Worm (Caenorhabditis elegans) whole organism, L4 larva: Measurements from ENCODE around the gene C56A3.4.

ENCODE experiments used
- F44E2.7 ChIP-seq: fragments of 200-800 bp; sonication (Bioruptor generic); IDR thresholded peaks from 2 replicates; pipeline ENCODE4 v2.1.2; 2022; ENCODE audit warnings: missing genetic modification characterization, missing compliant biosample characterization
- T20F7.1 ChIP-seq: fragments of 200-800 bp; sonication (Bioruptor generic); optimal IDR thresholded peaks from 2 replicates; lab custom pipeline; 2018; ENCODE audit warnings: mild to moderate bottlenecking, missing genetic modification characterization, missing compliant biosample characterization
- T26A8.4 ChIP-seq: fragments of 200-800 bp; sonication (Bioruptor generic); IDR thresholded peaks from 2 replicates; pipeline ENCODE4 v1.3.6; 2022; ENCODE audit warnings: missing genetic modification characterization, missing compliant biosample characterization
- Y105C5A.15 ChIP-seq: fragments of 200-800 bp; sonication (Bioruptor generic); IDR thresholded peaks from 2 replicates; pipeline ENCODE4 v1.3.6; 2022; ENCODE audit warnings: missing genetic modification characterization, missing compliant biosample characterization
- Y5F2A.4 ChIP-seq: fragments of 200-800 bp; sonication (Bioruptor generic); optimal IDR thresholded peaks from 2 replicates; lab custom pipeline; 2018; ENCODE audit warnings: mild to moderate bottlenecking, missing genetic modification characterization, missing compliant biosample characterization
- aha-1 ChIP-seq: fragments of 150-350 bp; peaks from one replicate; lab custom pipeline; 2014; ENCODE audit warnings: missing biosample characterization, missing genetic modification characterization
- ceh-62 ChIP-seq: sonication (generic microtip); optimal IDR thresholded peaks from 2 replicates; lab custom pipeline; 2017; ENCODE audit warnings: missing biosample characterization, missing genetic modification characterization
- daf-12 ChIP-seq: fragments of 150-350 bp; optimal IDR thresholded peaks from 2 replicates; lab custom pipeline; 2014; ENCODE audit warnings: missing biosample characterization, missing genetic modification reagents, missing genetic modification characterization
- dpl-1 ChIP-seq: fragments of 150-350 bp; optimal IDR thresholded peaks from 2 replicates; lab custom pipeline; 2014; ENCODE audit warnings: missing biosample characterization, missing genetic modification reagents, missing genetic modification characterization
- dve-1 ChIP-seq: sonication (generic microtip); optimal IDR thresholded peaks from 2 replicates; lab custom pipeline; 2017; ENCODE audit warnings: antibody characterized with exemption, mild to moderate bottlenecking, missing genetic modification characterization, missing compliant biosample characterization; ENCODE audit not compliant: insufficient read depth
- egl-27 ChIP-seq: sonication (generic microtip); optimal IDR thresholded peaks from 3 replicates; lab custom pipeline; 2017; ENCODE audit warnings: missing biosample characterization, missing genetic modification reagents, missing genetic modification characterization
- egl-43 ChIP-seq: fragments of 200-800 bp; sonication (Bioruptor generic); IDR thresholded peaks from 2 replicates; pipeline ENCODE4 v1.3.6; 2022; ENCODE audit warnings: missing genetic modification reagents, missing genetic modification characterization, missing compliant biosample characterization
- fkh-10 ChIP-seq: fragments of 150-350 bp; optimal IDR thresholded peaks from 2 replicates; lab custom pipeline; 2014; ENCODE audit warnings: missing biosample characterization, missing genetic modification reagents, missing genetic modification characterization
- fos-1 ChIP-seq: fragments of 150-350 bp; optimal IDR thresholded peaks from 2 replicates; lab custom pipeline; 2014; ENCODE audit warnings: missing biosample characterization, missing genetic modification characterization
- gei-8 ChIP-seq: fragments of 200-800 bp; sonication (Bioruptor generic); optimal IDR thresholded peaks from 2 replicates; lab custom pipeline; 2018; ENCODE audit warnings: mild to moderate bottlenecking, missing genetic modification characterization, missing compliant biosample characterization
- hif-1 ChIP-seq, 2 experiments: sonication (generic microtip); optimal IDR thresholded peaks; 2 replicates each; lab custom pipeline; 2016 to 2017; ENCODE audit warnings: missing compliant biosample characterization in 2 of 2, missing genetic modification characterization in 2 of 2, missing genetic modification reagents in 2 of 2, missing genotype in 2 of 2, mild to moderate bottlenecking in 1 of 2
- hlh-11 ChIP-seq: fragments of 200-800 bp; sonication (Bioruptor generic); optimal IDR thresholded peaks from 2 replicates; lab custom pipeline; 2018; ENCODE audit warnings: mild to moderate bottlenecking, missing genetic modification characterization, missing compliant biosample characterization
- hlh-30 ChIP-seq: sonication (generic microtip); optimal IDR thresholded peaks from 2 replicates; lab custom pipeline; 2017; ENCODE audit warnings: antibody characterized with exemption, mild to moderate bottlenecking, missing genetic modification characterization, missing compliant biosample characterization; ENCODE audit not compliant: insufficient read depth
- hmg-1.1 ChIP-seq: fragments of 200-800 bp; sonication (Bioruptor generic); IDR thresholded peaks from 2 replicates; pipeline ENCODE4 v1.3.6; 2022; ENCODE audit warnings: missing genetic modification reagents, missing genetic modification characterization, missing compliant biosample characterization
- lin-13 ChIP-seq: fragments of 150-350 bp; optimal IDR thresholded peaks from 2 replicates; lab custom pipeline; 2014; ENCODE audit warnings: missing biosample characterization, missing genetic modification reagents, missing genetic modification characterization
- lin-29 ChIP-seq: fragments of 200-800 bp; sonication (Bioruptor generic); IDR thresholded peaks from 2 replicates; pipeline ENCODE4 v1.3.6; 2022; ENCODE audit warnings: missing genetic modification reagents, missing genetic modification characterization, missing compliant biosample characterization
- lin-38 ChIP-seq: fragments of 200-800 bp; sonication (Bioruptor generic); IDR thresholded peaks from 2 replicates; pipeline ENCODE4 v1.3.6; 2022; ENCODE audit warnings: missing genetic modification reagents, missing genetic modification characterization, missing compliant biosample characterization
- lsy-2 ChIP-seq, 2 experiments: fragments of 150-350 bp in 1 of 2; sonication (generic microtip) in 1 of 2; optimal IDR thresholded peaks; 2 replicates each; lab custom pipeline; 2014 to 2017; ENCODE audit warnings: missing biosample characterization in 2 of 2, missing genetic modification characterization in 2 of 2
- madf-5 ChIP-seq, 2 experiments: fragments of 200-800 bp; sonication (Bioruptor generic); IDR thresholded peaks; 2 replicates each; pipeline ENCODE4 v1.3.6; 2022; ENCODE audit warnings: missing compliant biosample characterization in 2 of 2, missing genetic modification characterization in 2 of 2
- madf-9 ChIP-seq: fragments of 200-800 bp; sonication (Bioruptor generic); conservative IDR thresholded peaks from 2 replicates; pipeline ENCODE4 v1.3.6; 2022; ENCODE audit warnings: missing genetic modification reagents, missing genetic modification characterization, missing compliant biosample characterization
- mdt-29 ChIP-seq: fragments of 200-800 bp; sonication (Bioruptor generic); IDR thresholded peaks from 2 replicates; pipeline ENCODE4 v1.3.6; 2022; ENCODE audit warnings: missing genetic modification reagents, missing genetic modification characterization, missing compliant biosample characterization
- mep-1 ChIP-seq: fragments of 150-350 bp; sonication (generic microtip); optimal IDR thresholded peaks from 3 replicates; lab custom pipeline; 2014; ENCODE audit warnings: missing biosample characterization, missing genetic modification characterization
- mes-2 ChIP-seq: sonication (generic microtip); optimal IDR thresholded peaks from 2 replicates; lab custom pipeline; 2016; ENCODE audit warnings: missing genotype, mild to moderate bottlenecking, missing genetic modification characterization, missing compliant biosample characterization; ENCODE audit not compliant: poor library complexity, severe bottlenecking
- nhr-237 ChIP-seq: sonication (generic microtip); optimal IDR thresholded peaks from 2 replicates; lab custom pipeline; 2017; ENCODE audit warnings: missing biosample characterization, missing genetic modification characterization
- nhr-28 ChIP-seq: fragments of 150-350 bp; optimal IDR thresholded peaks from 2 replicates; lab custom pipeline; 2014; ENCODE audit warnings: missing biosample characterization, missing genetic modification characterization
- nhr-6 ChIP-seq: fragments of 150-350 bp; optimal IDR thresholded peaks from 2 replicates; lab custom pipeline; 2014; ENCODE audit warnings: missing biosample characterization, missing genetic modification characterization
- nhr-76 ChIP-seq: fragments of 150-350 bp; optimal IDR thresholded peaks from 2 replicates; lab custom pipeline; 2014; ENCODE audit warnings: missing biosample characterization, missing genetic modification characterization
- nhr-77 ChIP-seq: fragments of 150-350 bp; optimal IDR thresholded peaks from 2 replicates; lab custom pipeline; 2014; ENCODE audit warnings: missing biosample characterization, missing genetic modification characterization
- pha-4 ChIP-seq, 2 experiments: fragments of 150-350 bp in 1 of 2; fragments of 200-800 bp in 1 of 2; sonication (Bioruptor generic) in 1 of 2; IDR thresholded peaks in 1 of 2; optimal IDR thresholded peaks in 1 of 2; 2 replicates each; pipeline versions ENCODE4 v1.3.6 to Lab custom; 2014 to 2022; ENCODE audit warnings: missing genetic modification characterization in 2 of 2, missing genetic modification reagents in 2 of 2, missing biosample characterization in 1 of 2, missing compliant biosample characterization in 1 of 2
- rbr-2 ChIP-seq: sonication (generic microtip); optimal IDR thresholded peaks from 2 replicates; lab custom pipeline; 2016; ENCODE audit warnings: missing genotype, missing genetic modification characterization, missing compliant biosample characterization
- saeg-2 ChIP-seq: fragments of 200-800 bp; sonication (Bioruptor generic); IDR thresholded peaks from 2 replicates; pipeline ENCODE4 v1.3.6; 2022; ENCODE audit warnings: missing genetic modification reagents, missing genetic modification characterization, missing compliant biosample characterization
- skn-1 ChIP-seq: fragments of 150-350 bp; optimal IDR thresholded peaks from 2 replicates; lab custom pipeline; 2014; ENCODE audit warnings: missing biosample characterization, missing genetic modification characterization
- spr-1 ChIP-seq: sonication (generic microtip); optimal IDR thresholded peaks from 2 replicates; lab custom pipeline; 2016; ENCODE audit warnings: mild to moderate bottlenecking, missing genetic modification characterization, missing compliant biosample characterization
- tag-97 ChIP-seq: fragments of 200-800 bp; sonication (Bioruptor generic); IDR thresholded peaks from 2 replicates; pipeline ENCODE4 v1.3.6; 2022; ENCODE audit warnings: missing genetic modification characterization, missing compliant biosample characterization
- unc-130 ChIP-seq: sonication (generic microtip); optimal IDR thresholded peaks from 2 replicates; lab custom pipeline; 2016; ENCODE audit warnings: missing genetic modification reagents, missing genetic modification characterization, missing compliant biosample characterization
- unc-39 ChIP-seq: sonication (generic microtip); optimal IDR thresholded peaks from 2 replicates; lab custom pipeline; 2017; ENCODE audit warnings: missing biosample characterization, missing genetic modification characterization
- unc-62 ChIP-seq, 3 experiments: fragments of 150-350 bp in 1 of 3; sonication (generic microtip); optimal IDR thresholded peaks in 2 of 3; peaks in 1 of 3; 1 replicate in 1 of 3; 2 replicates in 2 of 3; lab custom pipeline; 2014 to 2017; ENCODE audit warnings: missing biosample characterization in 3 of 3, missing genetic modification characterization in 3 of 3, missing genetic modification reagents in 3 of 3, missing genotype in 1 of 3
- zfp-2 ChIP-seq: sonication (generic microtip); optimal IDR thresholded peaks from 2 replicates; lab custom pipeline; 2016; ENCODE audit warnings: mild to moderate bottlenecking, missing genetic modification characterization, missing compliant biosample characterization
- ztf-11 ChIP-seq: fragments of 150-350 bp; optimal IDR thresholded peaks from 2 replicates; lab custom pipeline; 2014; ENCODE audit warnings: missing biosample characterization, missing genetic modification characterization

C56A3.4 gene

DNA sequence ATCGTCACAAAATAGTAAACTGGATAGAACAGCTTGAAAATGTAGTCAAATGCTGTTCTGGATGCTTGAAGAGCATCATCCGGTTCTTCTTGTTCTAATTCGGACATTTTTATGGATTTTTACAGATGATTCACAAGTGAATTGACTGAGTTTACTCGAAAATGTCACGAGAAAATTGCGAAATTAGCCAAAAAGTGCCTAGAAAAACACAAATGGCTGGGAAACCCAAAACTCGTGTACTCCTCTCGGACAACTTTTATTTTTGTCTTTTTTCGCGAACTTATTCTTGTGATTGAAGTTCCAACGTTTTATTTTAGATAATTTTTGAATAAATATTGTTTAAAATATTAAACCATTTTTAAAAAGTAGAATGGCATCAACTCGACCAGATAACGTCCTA, at the start of gene C56A3.4, which contains the start of gene C56A3.5:
TSS of gene C56A3.4 (minus strand) at position 154 of the 400 bp plus-strand sequence.
TSS of gene C56A3.5 (plus strand) at position 367 of the 400 bp plus-strand sequence.
- TF ChIP-seq daf-12 (tag; lab: Kevin White, UChicago): no peak
- TF ChIP-seq nhr-76 (tag; lab: Kevin White, UChicago): no peak
- peak; percentile 74 for TF ChIP-seq aha-1 (tag; lab: Kevin White, UChicago)
- TF ChIP-seq lin-29: no peak
- TF ChIP-seq spr-1 (tag; lab: Kevin White, UChicago): no peak
- no peak for TF ChIP-seq zfp-2
- peak; percentile 61 for TF ChIP-seq dpl-1 (GFP tag; lab: Kevin White, UChicago)
- TF ChIP-seq madf-9 (GFP tag; lab: Robert Waterston, UW): no peak
- no peak for TF ChIP-seq skn-1 (tag; lab: Kevin White, UChicago)
- peak; percentile 78 for TF ChIP-seq nhr-6 (tag; lab: Kevin White, UChicago)
- TF ChIP-seq lin-38 (GFP tag; lab: Robert Waterston, UW): peak; percentile 57
- TF ChIP-seq nhr-77 (tag; lab: Kevin White, UChicago): no peak
- TF ChIP-seq rbr-2 (tag; lab: Kevin White, UChicago): peak; percentile 14
- peak; percentile 88 for TF ChIP-seq hlh-30 (tag; lab: Kevin White, UChicago)
- peak; percentile 94 for TF ChIP-seq mes-2
- no peak for TF ChIP-seq madf-5 (GFP tag; IDR thresholded peaks at IDR 0.05; lab: Robert Waterston, UW)
- TF ChIP-seq mep-1 (tag; lab: Kevin White, UChicago): peak; percentile 49
- peak; percentile 68 for TF ChIP-seq T20F7.1
- no peak for TF ChIP-seq fkh-10 (GFP tag; lab: Kevin White, UChicago)
- no peak for TF ChIP-seq nhr-237
- no peak for TF ChIP-seq mdt-29 (GFP tag; lab: Robert Waterston, UW)
- peak; percentile 1 for TF ChIP-seq dve-1
- no peak for TF ChIP-seq hlh-11
- TF ChIP-seq ceh-62 (tag; lab: Kevin White, UChicago): no peak
- TF ChIP-seq F44E2.7 (GFP tag; lab: Robert Waterston, UW): no peak
- TF ChIP-seq hif-1 (tag; optimal IDR thresholded peaks at IDR 0.05; lab: Kevin White, UChicago): peak in 1 of 2 experiments; percentile 78
- peak; percentile 25 for TF ChIP-seq unc-130 (GFP tag; lab: Kevin White, UChicago)
- TF ChIP-seq unc-62 (GFP tag; optimal IDR thresholded peaks at IDR 0.05 in 1 of 2; lab: Kevin White, UChicago): no peak
- no peak for TF ChIP-seq unc-62 (tag; optimal IDR thresholded peaks at IDR 0.05; lab: Kevin White, UChicago)
- TF ChIP-seq lsy-2 (tag; optimal IDR thresholded peaks at IDR 0.05; lab: Kevin White, UChicago): peak in 1 of 2 experiments; percentile 78

DNA sequence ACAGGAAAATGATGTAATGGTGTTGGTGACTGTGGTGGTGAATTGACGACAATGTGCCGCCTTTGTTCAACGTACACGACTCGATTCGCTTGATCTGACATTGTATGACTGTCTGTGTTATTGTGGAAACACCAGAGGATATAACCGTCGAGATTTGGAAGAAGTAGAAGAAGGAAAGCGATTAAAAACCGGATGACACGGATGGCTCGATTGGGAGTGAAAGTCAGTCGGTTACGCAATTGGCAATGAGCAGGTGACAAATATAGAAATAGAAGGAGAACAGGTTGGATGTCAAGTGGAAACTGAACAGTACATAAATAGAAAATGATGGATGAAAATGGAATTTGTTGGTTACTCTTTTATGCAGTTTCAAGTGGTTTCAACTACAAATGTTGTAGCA, 49.3 kb upstream of the C56A3.4 start, which contains the start of gene rdy-2:
TSS of gene rdy-2 (minus strand) at position 101 of the 400 bp plus-strand sequence.
- TF ChIP-seq T26A8.4 (GFP tag; lab: Robert Waterston, UW) (no peak), egl-27 (no peak), nhr-77 (tag; lab: Kevin White, UChicago) (no peak), fkh-10 (GFP tag; lab: Kevin White, UChicago) (no peak), nhr-28 (tag; lab: Kevin White, UChicago) (no peak), egl-43 (GFP tag; lab: Robert Waterston, UW) (no peak), fos-1 (tag; lab: Kevin White, UChicago) (no peak), saeg-2 (no peak), pha-4 (GFP tag; IDR thresholded peaks at IDR 0.05; lab: Robert Waterston, UW) (no peak), pha-4 (tag; optimal IDR thresholded peaks at IDR 0.05; lab: Kevin White, UChicago) (no peak), ztf-11 (no peak), hmg-1.1 (no peak), unc-39 (tag; lab: Kevin White, UChicago) (no peak), tag-97 (GFP tag; lab: Robert Waterston, UW) (no peak), Y105C5A.15 (no peak), gei-8 (no peak), Y5F2A.4 (GFP tag; lab: Kevin White, UChicago) (no peak), lin-13 (no peak)
